Fruit fly (Drosophila melanogaster) whole organism, embryonic: ENCODE data around the gene deltaCOP.

Experiments used
- Asciz ChIP-seq: fragments of 200-800 bp; sonication (Bioruptor generic); optimal IDR thresholded peaks from 2 replicates; lab custom pipeline; 2017; ENCODE audit warnings: missing biosample characterization, mild to moderate bottlenecking, missing genetic modification characterization, missing genetic modification reagents
- Bdp1 ChIP-seq: fragments of 200-800 bp; sonication (Bioruptor generic); optimal IDR thresholded peaks from 3 replicates; lab custom pipeline; 2016; ENCODE audit warnings: missing biosample characterization, missing genetic modification characterization
- CG10654 ChIP-seq: fragments of 200-800 bp; sonication (Bioruptor generic); optimal IDR thresholded peaks from 2 replicates; lab custom pipeline; 2016; ENCODE audit warnings: missing biosample characterization, missing genetic modification characterization
- CG11695 ChIP-seq: fragments of 200-800 bp; sonication (Bioruptor generic); IDR thresholded peaks from 3 replicates; pipeline ENCODE4 v1.3.6; 2022; ENCODE audit warnings: missing biosample characterization, missing genetic modification characterization
- CG12071 ChIP-seq: fragments of 200-800 bp; sonication (Bioruptor generic); optimal IDR thresholded peaks from 3 replicates; lab custom pipeline; 2018; ENCODE audit warnings: missing biosample characterization, mild to moderate bottlenecking, missing genetic modification characterization
- CG12659 ChIP-seq: fragments of 200-800 bp; sonication (Bioruptor generic); optimal IDR thresholded peaks from 3 replicates; lab custom pipeline; 2017; ENCODE audit warnings: mild to moderate bottlenecking, missing biosample characterization, missing genetic modification reagents, missing genetic modification characterization
- CG12942 ChIP-seq: fragments of 200-800 bp; sonication (Bioruptor generic); optimal IDR thresholded peaks from 3 replicates; lab custom pipeline; 2016; ENCODE audit warnings: missing biosample characterization, missing genetic modification characterization
- CG15696 ChIP-seq: fragments of 200-800 bp; sonication (Bioruptor generic); optimal IDR thresholded peaks from 2 replicates; lab custom pipeline; 2019; ENCODE audit warnings: missing biosample characterization, mild to moderate bottlenecking, missing genetic modification characterization, moderate library complexity
- CG1603 ChIP-seq: fragments of 200-800 bp; sonication (Bioruptor generic); optimal IDR thresholded peaks from 2 replicates; lab custom pipeline; 2019; ENCODE audit warnings: missing biosample characterization, mild to moderate bottlenecking, missing genetic modification characterization, moderate library complexity
- CG16813 ChIP-seq: fragments of 200-800 bp; sonication (Bioruptor generic); IDR thresholded peaks from 3 replicates; pipeline ENCODE4 v1.3.6; 2022; ENCODE audit warnings: missing biosample characterization, missing genetic modification characterization; ENCODE audit not compliant: partially characterized antibody
- CG17829 ChIP-seq: fragments of 200-800 bp; optimal IDR thresholded peaks from 2 replicates; lab custom pipeline; 2019; ENCODE audit warnings: missing biosample characterization, mild to moderate bottlenecking, missing genetic modification characterization, moderate library complexity
- CG2120 ChIP-seq: fragments of 200-800 bp; sonication (Bioruptor generic); optimal IDR thresholded peaks from 3 replicates; lab custom pipeline; 2016; ENCODE audit warnings: missing biosample characterization, missing genetic modification characterization
- CG2712 ChIP-seq: fragments of 200-800 bp; optimal IDR thresholded peaks from 3 replicates; lab custom pipeline; 2019; ENCODE audit warnings: missing biosample characterization, mild to moderate bottlenecking, missing genetic modification characterization, moderate library complexity
- CG31441 ChIP-seq: fragments of 200-800 bp; sonication (Bioruptor generic); IDR thresholded peaks from 2 replicates; pipeline ENCODE4 v1.3.6; 2022; ENCODE audit warnings: missing biosample characterization, missing genetic modification characterization
- CG32767 ChIP-seq: fragments of 200-800 bp; sonication (Bioruptor generic); IDR thresholded peaks from 2 replicates; pipeline ENCODE4 v1.3.6; 2022; ENCODE audit warnings: missing biosample characterization, missing genetic modification characterization
- CG33213 ChIP-seq: fragments of 200-800 bp; sonication (Bioruptor generic); optimal IDR thresholded peaks from 3 replicates; lab custom pipeline; 2016; ENCODE audit warnings: missing biosample characterization, missing genetic modification characterization
- CG3995 ChIP-seq: fragments of 200-800 bp; sonication (Bioruptor generic); optimal IDR thresholded peaks from 3 replicates; lab custom pipeline; 2016; ENCODE audit warnings: missing biosample characterization, missing genetic modification characterization
- CG6175 ChIP-seq: fragments of 200-800 bp; sonication (Bioruptor generic); IDR thresholded peaks from 3 replicates; pipeline ENCODE4 v1.3.6; 2022; ENCODE audit warnings: missing biosample characterization, missing genetic modification characterization
- CG6254 ChIP-seq: fragments of 200-800 bp; sonication (Bioruptor generic); optimal IDR thresholded peaks from 3 replicates; lab custom pipeline; 2017; ENCODE audit warnings: mild to moderate bottlenecking, missing biosample characterization, missing genetic modification reagents, missing genetic modification characterization
- CG6272 ChIP-seq: fragments of 200-800 bp; sonication (Bioruptor generic); IDR thresholded peaks from 2 replicates; pipeline ENCODE4 v1.3.6; 2022; ENCODE audit warnings: missing biosample characterization, missing genetic modification characterization
- CG6654 ChIP-seq: fragments of 200-800 bp; sonication (Bioruptor generic); optimal IDR thresholded peaks from 2 replicates; lab custom pipeline; 2017; ENCODE audit warnings: missing biosample characterization, mild to moderate bottlenecking, missing genetic modification characterization
- CG6791 ChIP-seq: fragments of 200-800 bp; sonication (Bioruptor generic); IDR thresholded peaks from 3 replicates; pipeline ENCODE4 v1.3.6; 2022; ENCODE audit warnings: missing biosample characterization, missing genetic modification characterization; ENCODE audit not compliant: partially characterized antibody
- CG9797 ChIP-seq: fragments of 200-800 bp; sonication (Bioruptor generic); optimal IDR thresholded peaks from 3 replicates; lab custom pipeline; 2018; ENCODE audit warnings: missing biosample characterization, mild to moderate bottlenecking, missing genetic modification characterization
- CG9876 ChIP-seq: fragments of 200-800 bp; sonication (Bioruptor generic); optimal IDR thresholded peaks from 2 replicates; lab custom pipeline; 2016; ENCODE audit warnings: missing biosample characterization, missing genetic modification characterization
- Dad ChIP-seq: fragments of 200-800 bp; sonication (Bioruptor generic); optimal IDR thresholded peaks from 3 replicates; lab custom pipeline; 2016; ENCODE audit warnings: missing biosample characterization, missing genetic modification characterization
- Dek ChIP-seq: fragments of 200-800 bp; sonication (Bioruptor generic); optimal IDR thresholded peaks from 3 replicates; lab custom pipeline; 2019; ENCODE audit warnings: missing biosample characterization, mild to moderate bottlenecking, missing genetic modification characterization, moderate library complexity
- GATAe ChIP-seq: fragments of 200-800 bp; sonication (Bioruptor generic); conservative IDR thresholded peaks from 2 replicates; pipeline ENCODE4 v1.3.6; 2022; ENCODE audit warnings: missing biosample characterization, missing genetic modification characterization
- HLH3B ChIP-seq: fragments of 200-800 bp; sonication (Bioruptor generic); IDR thresholded peaks from 2 replicates; pipeline ENCODE4 v1.3.6; 2022; ENCODE audit warnings: missing biosample characterization, missing genetic modification characterization
- HmgZ ChIP-seq: fragments of 200-800 bp; sonication (Bioruptor generic); optimal IDR thresholded peaks from 2 replicates; lab custom pipeline; 2018; ENCODE audit warnings: missing biosample characterization, mild to moderate bottlenecking, missing genetic modification characterization
- MBD-R2 ChIP-seq: fragments of 200-800 bp; sonication (Bioruptor generic); IDR thresholded peaks from 2 replicates; pipeline ENCODE4 v1.3.6; 2022; ENCODE audit warnings: missing biosample characterization, missing genetic modification characterization
- Mad ChIP-seq: fragments of 200-800 bp; sonication (Bioruptor generic); optimal IDR thresholded peaks from 2 replicates; lab custom pipeline; 2016; ENCODE audit warnings: missing biosample characterization, missing genetic modification characterization
- NC2β ChIP-seq: fragments of 200-800 bp; sonication (Bioruptor generic); optimal IDR thresholded peaks from 2 replicates; lab custom pipeline; 2016; ENCODE audit warnings: missing biosample characterization, missing genetic modification characterization
- Nf-YB ChIP-seq: fragments of 200-800 bp; sonication (Bioruptor generic); optimal IDR thresholded peaks from 3 replicates; lab custom pipeline; 2019; ENCODE audit warnings: missing biosample characterization, mild to moderate bottlenecking, missing genetic modification characterization, moderate library complexity
- NfI ChIP-seq: fragments of 200-800 bp; sonication (Bioruptor generic); optimal IDR thresholded peaks from 3 replicates; lab custom pipeline; 2018; ENCODE audit warnings: missing biosample characterization, mild to moderate bottlenecking, missing genetic modification characterization, moderate library complexity
- Rfx ChIP-seq: fragments of 200-800 bp; sonication (Bioruptor generic); IDR thresholded peaks from 2 replicates; pipeline ENCODE4 v1.3.6; 2022; ENCODE audit warnings: missing biosample characterization, missing genetic modification characterization
- Tbp ChIP-seq: fragments of >200 bp; optimal IDR thresholded peaks from 2 replicates; lab custom pipeline; 2018; ENCODE audit warnings: missing biosample characterization, missing genetic modification characterization
- cato ChIP-seq: fragments of 200-800 bp; sonication (Bioruptor generic); optimal IDR thresholded peaks from 2 replicates; lab custom pipeline; 2016; ENCODE audit warnings: missing biosample characterization, missing genetic modification characterization, borderline replicate concordance
- caup ChIP-seq: fragments of 200-800 bp; sonication (Bioruptor generic); optimal IDR thresholded peaks from 3 replicates; lab custom pipeline; 2017; ENCODE audit warnings: missing biosample characterization, mild to moderate bottlenecking, missing genetic modification characterization, moderate library complexity; ENCODE audit not compliant: severe bottlenecking
- croc ChIP-seq: fragments of 200-800 bp; sonication (Bioruptor generic); conservative IDR thresholded peaks from 3 replicates; pipeline ENCODE4 v1.3.6; 2022; ENCODE audit warnings: missing biosample characterization, missing genetic modification characterization
- crol ChIP-seq: fragments of 200-800 bp; sonication (Bioruptor generic); IDR thresholded peaks from 2 replicates; pipeline ENCODE4 v1.3.6; 2022; ENCODE audit warnings: missing biosample characterization, missing genetic modification characterization
- dan ChIP-seq: fragments of 200-800 bp; sonication (Bioruptor generic); IDR thresholded peaks from 2 replicates; pipeline ENCODE4 v1.3.6; 2022; ENCODE audit warnings: missing biosample characterization, missing genetic modification characterization
- hkb ChIP-seq, 2 experiments: fragments of 200-800 bp in 1 of 2; fragments of >200 bp in 1 of 2; sonication (Bioruptor generic) in 1 of 2; IDR thresholded peaks in 1 of 2; optimal IDR thresholded peaks in 1 of 2; 2 replicates each; pipeline versions ENCODE4 v1.3.6 to Lab custom; 2017 to 2022; ENCODE audit warnings: missing biosample characterization in 1 of 2, missing genetic modification characterization in 1 of 2
- jigr1 ChIP-seq: fragments of 200-800 bp; sonication (Bioruptor generic); IDR thresholded peaks from 3 replicates; pipeline ENCODE4 v1.3.6; 2022; ENCODE audit warnings: missing biosample characterization, missing genetic modification characterization
- pum ChIP-seq: fragments of 200-800 bp; sonication (Bioruptor generic); optimal IDR thresholded peaks from 2 replicates; lab custom pipeline; 2016; ENCODE audit warnings: missing biosample characterization, missing genetic modification characterization
- ro ChIP-seq: fragments of 200-800 bp; sonication (Bioruptor generic); IDR thresholded peaks from 2 replicates; pipeline ENCODE4 v1.3.6; 2022; ENCODE audit warnings: missing biosample characterization, missing genetic modification characterization
- sim ChIP-seq: fragments of 200-800 bp; sonication (Bioruptor generic); IDR thresholded peaks from 2 replicates; pipeline ENCODE4 v1.3.6; 2022; ENCODE audit warnings: missing biosample characterization, missing genetic modification characterization
- slbo ChIP-seq: fragments of 200-800 bp; sonication (Bioruptor generic); IDR thresholded peaks from 2 replicates; pipeline ENCODE4 v1.3.6; 2022; ENCODE audit warnings: missing biosample characterization, missing genetic modification characterization
- sqz ChIP-seq: fragments of 200-800 bp; sonication (Bioruptor generic); optimal IDR thresholded peaks from 3 replicates; lab custom pipeline; 2018; ENCODE audit warnings: missing biosample characterization, mild to moderate bottlenecking, missing genetic modification characterization
- sug ChIP-seq: fragments of 200-800 bp; optimal IDR thresholded peaks from 2 replicates; lab custom pipeline; 2019; ENCODE audit warnings: missing biosample characterization, mild to moderate bottlenecking, missing genetic modification characterization, moderate library complexity
- tll ChIP-seq, 2 experiments: fragments of 200-800 bp in 1 of 2; fragments of >200 bp in 1 of 2; sonication (Bioruptor generic) in 1 of 2; optimal IDR thresholded peaks; 2 replicates each; lab custom pipeline; 2017 to 2019; ENCODE audit warnings: missing biosample characterization in 2 of 2, missing genetic modification characterization in 2 of 2, mild to moderate bottlenecking in 1 of 2, moderate library complexity in 1 of 2
- toy ChIP-seq: fragments of 200-800 bp; sonication (Bioruptor generic); IDR thresholded peaks from 2 replicates; pipeline ENCODE4 v1.3.6; 2022; ENCODE audit warnings: missing biosample characterization, missing genetic modification characterization

deltaCOP gene

dm6 chrX:1858867-1859266 is 2.7 kb downstream of the deltaCOP start, which contains the start of gene Lamtor5 (continued):
- TF ChIP-seq HLH3B: no peak
- no peak for TF ChIP-seq CG10654 (GFP tag; lab: Kevin White, UChicago)
- no peak for TF ChIP-seq GATAe (GFP tag; lab: Robert Waterston, UW)
- peak; percentile 2 for TF ChIP-seq CG33213 (GFP tag; lab: Kevin White, UChicago)
- TF ChIP-seq NfI: peak; percentile 32
- peak; percentile 1 for TF ChIP-seq NC2β (GFP tag; lab: Kevin White, UChicago)
- peak; percentile 73 for TF ChIP-seq slbo (GFP tag; lab: Robert Waterston, UW)
- peak; percentile 10 for TF ChIP-seq Mad (GFP tag; lab: Kevin White, UChicago)
- TF ChIP-seq CG12942 (GFP tag; lab: Kevin White, UChicago): no peak
- TF ChIP-seq CG9876 (GFP tag; lab: Kevin White, UChicago): no peak
- no peak for TF ChIP-seq ro (GFP tag; lab: Robert Waterston, UW)
- peak; percentile 56 for TF ChIP-seq CG17829 (tag; lab: Kevin White, UChicago)
- TF ChIP-seq CG12071 (GFP tag; lab: Kevin White, UChicago): no peak
- TF ChIP-seq pum (GFP tag; lab: Kevin White, UChicago): peak; percentile 31
- TF ChIP-seq MBD-R2: peak; percentile 88
- TF ChIP-seq CG1603 (tag; lab: Kevin White, UChicago): peak; percentile 27
- TF ChIP-seq sqz (GFP tag; lab: Kevin White, UChicago): peak; percentile 13
- TF ChIP-seq HmgZ (tag; lab: Kevin White, UChicago): peak; percentile 6
- no peak for TF ChIP-seq tll (GFP tag; optimal IDR thresholded peaks at IDR 0.05; lab: Kevin White, UChicago)
- TF ChIP-seq Dad (GFP tag; lab: Kevin White, UChicago): peak; percentile 14
- no peak for TF ChIP-seq crol (GFP tag; lab: Robert Waterston, UW)
- TF ChIP-seq croc (GFP tag; lab: Robert Waterston, UW): no peak
- peak; percentile 58 for TF ChIP-seq CG2712 (tag; lab: Kevin White, UChicago)
- no peak for TF ChIP-seq hkb (optimal IDR thresholded peaks at IDR 0.05; lab: Kevin White, UChicago)
- TF ChIP-seq hkb (GFP tag; IDR thresholded peaks at IDR 0.05; lab: Robert Waterston, UW): peak; percentile 39; the same call in 1 of the 2 replicates
- TF ChIP-seq CG15696: peak; percentile 15
- TF ChIP-seq CG6791 (GFP tag; lab: Robert Waterston, UW): no peak
- no peak for TF ChIP-seq CG6654
- TF ChIP-seq Asciz (GFP tag; lab: Kevin White, UChicago): no peak
- peak; percentile 71 for TF ChIP-seq CG2120
- no peak for TF ChIP-seq dan
- TF ChIP-seq Dek (tag; lab: Kevin White, UChicago): peak; percentile 34
- no peak for TF ChIP-seq CG3995
- peak; percentile 36 for TF ChIP-seq caup (GFP tag; lab: Kevin White, UChicago)
- TF ChIP-seq jigr1 (GFP tag; lab: Robert Waterston, UW): no peak
- TF ChIP-seq CG11695 (GFP tag; lab: Robert Waterston, UW): peak; percentile 38; the same call in 1 of the 3 replicates
- TF ChIP-seq CG6272 (GFP tag; lab: Robert Waterston, UW): 0 out of 2 replicates have a peak, but pooled peaks have one; percentile 25
- no peak for TF ChIP-seq cato
- TF ChIP-seq CG6175 (GFP tag; lab: Robert Waterston, UW): 0 out of 3 replicates have a peak, but pooled peaks have one; percentile 10
- peak; percentile 15 for TF ChIP-seq sug (tag; lab: Kevin White, UChicago)
- no peak for TF ChIP-seq CG32767
- TF ChIP-seq CG9797: peak; percentile 53
- TF ChIP-seq Tbp (GFP tag; lab: Kevin White, UChicago): no peak
- TF ChIP-seq CG12659 (GFP tag; lab: Kevin White, UChicago): peak; percentile 61
- no peak for TF ChIP-seq toy (GFP tag; lab: Robert Waterston, UW)
- no peak for TF ChIP-seq Bdp1 (GFP tag; lab: Kevin White, UChicago)
- no peak for TF ChIP-seq CG16813 (GFP tag; lab: Robert Waterston, UW)
- TF ChIP-seq Rfx (GFP tag; lab: Robert Waterston, UW): peak; percentile 78
- TF ChIP-seq Nf-YB (GFP tag; lab: Kevin White, UChicago): peak; percentile 19
- TF ChIP-seq CG6254 (GFP tag; lab: Kevin White, UChicago): no peak
- TF ChIP-seq CG31441 (GFP tag; lab: Robert Waterston, UW): peak; percentile 54
- no peak for TF ChIP-seq sim (GFP tag; lab: Robert Waterston, UW)
